Worm (Caenorhabditis elegans): ENCODE data around the gene xnd-1.

Gene xnd-1

DNA sequence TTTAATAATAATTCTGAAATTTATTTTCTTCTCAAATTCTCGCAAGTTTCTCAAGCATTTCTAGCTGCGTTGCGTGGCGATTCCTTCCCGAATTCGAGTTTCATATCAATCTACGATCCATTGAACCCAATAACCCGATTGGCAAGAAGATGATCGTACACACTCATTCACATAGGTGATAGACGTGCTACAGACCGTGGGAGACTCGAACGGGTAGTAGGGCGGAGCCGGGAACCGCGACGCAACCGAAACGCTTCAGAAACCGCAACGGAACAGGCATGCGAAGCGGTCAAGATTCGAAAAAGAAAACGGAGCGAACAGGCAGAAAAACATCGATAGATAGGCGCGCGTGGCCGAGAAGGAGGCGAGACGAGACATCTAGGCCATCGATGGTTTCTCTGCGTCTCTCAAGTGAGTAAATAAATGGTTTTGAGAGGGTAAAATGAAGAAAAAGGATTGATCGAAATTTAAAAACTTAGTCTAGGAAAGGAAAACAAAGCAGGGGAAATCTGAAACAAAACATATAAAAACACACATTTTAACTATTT lies 747 bp upstream of the xnd-1 start, which contains the start of gene madf-11 (continued):
- TF ChIP-seq ztf-7 (tag; optimal IDR thresholded peaks at IDR 0.05), result no peak
- TF ChIP-seq ceh-62 (tag; optimal IDR thresholded peaks at IDR 0.05), result no peak
- TF ChIP-seq Y5F2A.4 (GFP tag; optimal IDR thresholded peaks at IDR 0.05), result no peak
- peak; percentile 62 for TF ChIP-seq dmd-6 (GFP tag; IDR thresholded peaks at IDR 0.05)
- TF ChIP-seq F49E8.2 (tag; optimal IDR thresholded peaks at IDR 0.05; ENCODE audit: borderline replicate concordance), result no peak
- peak; percentile 42 for TF ChIP-seq ceh-28 (tag; optimal IDR thresholded peaks at IDR 0.05)
- no peak for TF ChIP-seq Y105C5A.15 (GFP tag; IDR thresholded peaks at IDR 0.05)
- TF ChIP-seq zfp-3 (GFP tag; conservative IDR thresholded peaks at IDR 0.05), result no peak
- peak; percentile 51 for TF ChIP-seq lin-13 (GFP tag; optimal IDR thresholded peaks at IDR 0.05)
- TF ChIP-seq nhr-102 (tag; optimal IDR thresholded peaks at IDR 0.05), result no peak
- TF ChIP-seq dmd-9 (GFP tag; IDR thresholded peaks at IDR 0.05), result no peak
- no peak for TF ChIP-seq mdt-29 (GFP tag; IDR thresholded peaks at IDR 0.05)
- TF ChIP-seq lsy-2 (tag; optimal IDR thresholded peaks at IDR 0.05), result peak in 1 of 2 experiments; percentile 82
- TF ChIP-seq nhr-77 (tag; optimal IDR thresholded peaks at IDR 0.05), result peak; percentile 82
- TF ChIP-seq php-3 (GFP tag; IDR thresholded peaks at IDR 0.05), result no peak
- TF ChIP-seq egl-43 (GFP tag; IDR thresholded peaks at IDR 0.05), result no peak; the same call in 1 of the 2 replicates
- TF ChIP-seq set-16 (GFP tag; IDR thresholded peaks at IDR 0.05), result peak; percentile 60
- TF ChIP-seq lin-38 (GFP tag; IDR thresholded peaks at IDR 0.05), result peak; percentile 52
- TF ChIP-seq F26F4.8 (GFP tag; conservative IDR thresholded peaks at IDR 0.05), result no peak
- peak in 1 of 2 experiments; percentile 90 for TF ChIP-seq hif-1 (tag; optimal IDR thresholded peaks at IDR 0.05)
- TF ChIP-seq pha-4 (GFP tag; IDR thresholded peaks at IDR 0.05), result no peak
- no peak for TF ChIP-seq pha-4 (tag; optimal IDR thresholded peaks at IDR 0.05)
- TF ChIP-seq hlh-11 (tag; optimal IDR thresholded peaks at IDR 0.05), result peak; percentile 74
- no peak for TF ChIP-seq Y75B8A.6 (GFP tag; IDR thresholded peaks at IDR 0.05)
- TF ChIP-seq mxl-2 (GFP tag; conservative IDR thresholded peaks at IDR 0.05), result no peak
- peak; percentile 41 for TF ChIP-seq lin-15B (tag; optimal IDR thresholded peaks at IDR 0.05)
- no peak for TF ChIP-seq nhr-41 (GFP tag; IDR thresholded peaks at IDR 0.05)
- no peak for TF ChIP-seq attf-4 (tag; optimal IDR thresholded peaks at IDR 0.05)
- TF ChIP-seq lin-1 (GFP tag; IDR thresholded peaks at IDR 0.05), result no peak
- TF ChIP-seq lim-7 (GFP tag; IDR thresholded peaks at IDR 0.05), result no peak
- TF ChIP-seq dpl-1 (GFP tag; optimal IDR thresholded peaks at IDR 0.05), result peak; percentile 74
- TF ChIP-seq skn-1 (tag; optimal IDR thresholded peaks at IDR 0.05), result no peak
- TF ChIP-seq madf-5 (GFP tag; IDR thresholded peaks at IDR 0.05), result no peak
- TF ChIP-seq nhr-6 (tag; optimal IDR thresholded peaks at IDR 0.05), result peak; percentile 69
- no peak for TF ChIP-seq snpc-4 (tag; optimal IDR thresholded peaks at IDR 0.05)
- no peak for TF ChIP-seq egl-27 (tag; optimal IDR thresholded peaks at IDR 0.05)
- TF ChIP-seq daf-8 (GFP tag; IDR thresholded peaks at IDR 0.05), result no peak
- TF ChIP-seq zip-11 (GFP tag; IDR thresholded peaks at IDR 0.05), result no peak
- TF ChIP-seq daf-16 (GFP tag; optimal IDR thresholded peaks at IDR 0.05), result no peak
- peak; percentile 62 for TF ChIP-seq daf-16 (tag; optimal IDR thresholded peaks at IDR 0.05)
- TF ChIP-seq aly-2 (tag; optimal IDR thresholded peaks at IDR 0.05), result no peak
- TF ChIP-seq unc-39 (tag; optimal IDR thresholded peaks at IDR 0.05), result no peak
- TF ChIP-seq duxl-1 (tag; optimal IDR thresholded peaks at IDR 0.05; ENCODE audit: poor library complexity), result no peak
- peak; percentile 99 for TF ChIP-seq aha-1 (tag)
- no peak for TF ChIP-seq ceh-82 (tag; optimal IDR thresholded peaks at IDR 0.05)
- no peak for TF ChIP-seq lin-29 (GFP tag; IDR thresholded peaks at IDR 0.05)
- TF ChIP-seq zag-1 (tag; optimal IDR thresholded peaks at IDR 0.05), result no peak
- TF ChIP-seq ctbp-1 (GFP tag; IDR thresholded peaks at IDR 0.05), result no peak
- TF ChIP-seq dmd-8 (GFP tag; IDR thresholded peaks at IDR 0.05), result no peak
- peak; percentile 2 for TF ChIP-seq pqm-1 (tag; optimal IDR thresholded peaks at IDR 0.05)
- TF ChIP-seq mxl-3 (GFP tag; optimal IDR thresholded peaks at IDR 0.05), result peak; percentile 79
- no peak for TF ChIP-seq zfp-2 (tag; optimal IDR thresholded peaks at IDR 0.05)
- peak in 1 of 2 experiments; percentile 70 for TF ChIP-seq mdl-1 (tag; optimal IDR thresholded peaks at IDR 0.05)

Measured in whole organism, L4 larva.